Worm (Caenorhabditis elegans) whole organism, mixed stage, embryonic: Measurements from ENCODE around the gene kin-34.

Source experiments
- snpc-4 ChIP-seq: fragments of 150-350 bp; optimal IDR thresholded peaks from 2 replicates; lab custom pipeline; 2014; ENCODE audit warnings: missing biosample characterization, missing genetic modification characterization
- unc-62 ChIP-seq: fragments of 150-350 bp; optimal IDR thresholded peaks from 2 replicates; lab custom pipeline; 2014; ENCODE audit warnings: missing biosample characterization, missing genetic modification reagents, missing genetic modification characterization

- TF ChIP-seq snpc-4 (tag; lab: Kevin White, UChicago) (no peak), unc-62 (GFP tag; lab: Kevin White, UChicago) (no peak)
Observed at ce11 chrV:260334-260733, 14.3 kb upstream of the kin-34 start.
